Fruit fly (Drosophila melanogaster): ENCODE results near the gene CG31431.

CG31431 gene

DNA sequence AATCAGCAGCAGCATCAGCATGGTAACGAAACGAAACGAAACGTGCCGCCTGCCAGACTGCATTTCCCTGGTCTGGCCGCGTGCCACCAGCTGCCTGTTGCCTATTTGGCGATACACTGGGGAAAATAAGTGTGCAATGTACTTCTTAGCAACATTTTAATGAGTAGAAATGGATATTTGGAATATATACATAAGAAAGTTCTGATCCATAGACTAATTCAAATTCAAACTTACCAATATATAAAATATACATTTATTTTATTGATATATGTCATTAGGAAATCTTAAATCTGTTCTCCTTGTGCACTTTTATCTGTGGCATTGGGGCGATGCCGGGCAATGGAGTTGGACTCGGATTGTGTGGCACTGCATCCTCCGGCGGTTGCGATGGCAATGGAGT lies 23.4 kb downstream of the CG31431 start:
- TF ChIP-seq CG32121 (GFP tag; IDR thresholded peaks at IDR 0.05) (peak; percentile 86), CG15710 (tag; optimal IDR thresholded peaks at IDR 0.05) (peak; percentile 80), Snoo (tag; optimal IDR thresholded peaks at IDR 0.05) (peak; percentile 32), CG34367 (tag; optimal IDR thresholded peaks at IDR 0.05) (peak; percentile 78), CG8159 (tag; optimal IDR thresholded peaks at IDR 0.05) (peak; percentile 85), CG17806 (tag; optimal IDR thresholded peaks at IDR 0.05) (peak; percentile 85), CG14655 (GFP tag; optimal IDR thresholded peaks at IDR 0.05) (peak; percentile 93), fd96Ca (GFP tag; IDR thresholded peaks at IDR 0.05) (peak; percentile 68; the same call in 2 of the 3 replicates), Ets98B (GFP tag; IDR thresholded peaks at IDR 0.05) (peak; percentile 85), Pif1A (GFP tag; optimal IDR thresholded peaks at IDR 0.05) (peak; percentile 81), CG8301 (tag; optimal IDR thresholded peaks at IDR 0.05) (peak; percentile 92), gl (tag; optimal IDR thresholded peaks at IDR 0.05) (peak; percentile 62), CG9948 (tag; optimal IDR thresholded peaks at IDR 0.05) (peak; percentile 87), CG12605 (GFP tag; IDR thresholded peaks at IDR 0.05) (peak; percentile 84), EcR (GFP tag; optimal IDR thresholded peaks at IDR 0.05) (peak; percentile 42), CG10348 (GFP tag; IDR thresholded peaks at IDR 0.05) (0 out of 2 replicates have a peak, but pooled peaks have one; percentile 29), D1 (tag; optimal IDR thresholded peaks at IDR 0.05) (peak; percentile 80), Pif1B (GFP tag; optimal IDR thresholded peaks at IDR 0.05) (peak; percentile 72), CG4496 (GFP tag; IDR thresholded peaks at IDR 0.05) (peak; percentile 90), rn (GFP tag; IDR thresholded peaks at IDR 0.05) (peak; percentile 78), CG13204 (GFP tag; optimal IDR thresholded peaks at IDR 0.05) (peak; percentile 59)

DNA sequence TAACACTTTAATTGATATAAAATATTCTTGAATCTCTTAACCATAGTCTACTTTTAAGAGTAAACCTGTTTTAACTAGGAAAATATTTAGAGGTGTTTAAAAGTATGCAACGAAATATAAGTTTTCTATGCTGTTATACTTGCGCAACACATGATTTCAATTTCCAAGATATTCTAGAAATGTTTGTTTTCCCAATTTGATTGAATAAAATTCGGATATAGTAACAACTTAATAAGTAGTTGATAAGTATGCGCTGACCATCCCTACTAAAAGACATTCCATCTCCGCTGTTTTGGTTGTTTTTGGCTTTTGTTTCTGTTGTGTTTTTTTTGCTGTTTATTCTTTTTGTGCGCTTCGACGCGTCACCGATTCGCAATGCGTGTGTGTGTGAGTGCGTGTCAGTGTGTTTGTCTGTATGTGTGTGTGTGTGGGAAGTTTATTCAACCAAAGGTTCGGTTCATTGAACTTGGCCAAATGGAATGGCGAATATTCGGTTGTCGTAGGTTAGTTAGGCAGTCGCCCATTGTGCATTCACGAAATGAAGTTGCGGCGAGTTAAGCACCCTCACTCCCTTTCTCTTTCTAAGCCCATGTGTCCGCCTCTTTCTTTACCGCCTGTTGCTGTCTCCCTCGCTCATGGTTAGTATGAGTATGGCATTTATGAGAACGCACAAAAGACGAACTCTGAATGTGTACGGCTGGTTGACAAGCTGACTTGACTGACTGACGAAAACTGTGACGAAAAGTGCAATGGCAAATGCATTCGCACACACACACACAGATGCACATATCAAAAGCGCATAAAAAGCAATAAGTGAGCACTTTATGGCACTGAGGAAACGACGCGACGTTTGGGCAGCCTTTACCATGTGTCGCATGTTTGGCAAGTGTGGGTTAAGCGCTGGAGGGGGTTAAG lies 25.7 kb downstream of the CG31431 start:
- TF ChIP-seq CG10348 (GFP tag; IDR thresholded peaks at IDR 0.05) = no peak
- TF ChIP-seq rn (GFP tag; IDR thresholded peaks at IDR 0.05) = no peak
- TF ChIP-seq Pif1A (GFP tag; optimal IDR thresholded peaks at IDR 0.05) = no peak
- TF ChIP-seq EcR (GFP tag; optimal IDR thresholded peaks at IDR 0.05) = peak; percentile 85
- 0 out of 2 replicates have a peak, but pooled peaks have one; percentile 13 for TF ChIP-seq Ets98B (GFP tag; IDR thresholded peaks at IDR 0.05)
- peak; percentile 70 for TF ChIP-seq CG12605 (GFP tag; IDR thresholded peaks at IDR 0.05)
- no peak for TF ChIP-seq CG32121 (GFP tag; IDR thresholded peaks at IDR 0.05)
- TF ChIP-seq Pif1B (GFP tag; optimal IDR thresholded peaks at IDR 0.05) = no peak
- TF ChIP-seq CG15710 (tag; optimal IDR thresholded peaks at IDR 0.05) = peak; percentile 6
- peak; percentile 59 for TF ChIP-seq gl (tag; optimal IDR thresholded peaks at IDR 0.05)
- TF ChIP-seq CG9948 (tag; optimal IDR thresholded peaks at IDR 0.05) = peak; percentile 27
- peak; percentile 56 for TF ChIP-seq CG8159 (tag; optimal IDR thresholded peaks at IDR 0.05)
- TF ChIP-seq CG17806 (tag; optimal IDR thresholded peaks at IDR 0.05) = peak; percentile 43
- no peak for TF ChIP-seq CG13204 (GFP tag; optimal IDR thresholded peaks at IDR 0.05)
- TF ChIP-seq fd96Ca (GFP tag; IDR thresholded peaks at IDR 0.05) = 0 out of 3 replicates have a peak, but pooled peaks have one; percentile 9
- TF ChIP-seq Snoo (tag; optimal IDR thresholded peaks at IDR 0.05) = peak; percentile 3
- TF ChIP-seq CG8301 (tag; optimal IDR thresholded peaks at IDR 0.05) = peak; percentile 22
- TF ChIP-seq CG4496 (GFP tag; IDR thresholded peaks at IDR 0.05) = peak; percentile 41; the same call in 1 of the 3 replicates
- no peak for TF ChIP-seq D1 (tag; optimal IDR thresholded peaks at IDR 0.05)
- TF ChIP-seq CG14655 (GFP tag; optimal IDR thresholded peaks at IDR 0.05) = peak; percentile 72
- peak; percentile 16 for TF ChIP-seq CG34367 (tag; optimal IDR thresholded peaks at IDR 0.05)

DNA sequence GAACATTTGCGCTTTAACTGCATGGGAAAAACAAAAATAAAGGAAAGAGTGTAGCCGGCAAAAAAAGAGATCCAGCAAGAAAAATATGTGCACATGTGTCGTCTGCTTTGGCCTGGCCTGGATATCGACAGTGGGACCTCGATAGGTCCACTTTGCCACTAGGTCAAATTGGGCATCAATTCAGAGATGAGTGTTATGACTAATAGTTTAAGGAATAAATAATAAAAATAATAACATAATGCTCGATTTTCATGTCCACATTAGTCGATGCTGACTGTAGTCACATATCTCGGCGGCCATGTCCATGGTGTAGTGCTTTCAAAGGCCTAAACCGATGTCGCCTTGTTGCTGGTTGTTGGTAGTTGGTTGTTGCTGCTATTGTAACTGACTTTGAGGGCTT lies 27.1 kb downstream of the CG31431 start:
- TF ChIP-seq CG10348 (GFP tag; IDR thresholded peaks at IDR 0.05) = peak; percentile 73
- peak; percentile 96 for TF ChIP-seq CG12605 (GFP tag; IDR thresholded peaks at IDR 0.05)
- peak; percentile 97 for TF ChIP-seq CG14655 (GFP tag; optimal IDR thresholded peaks at IDR 0.05)
- peak; percentile 95 for TF ChIP-seq CG34367 (tag; optimal IDR thresholded peaks at IDR 0.05)
- TF ChIP-seq rn (GFP tag; IDR thresholded peaks at IDR 0.05) = peak; percentile 88
- TF ChIP-seq CG13204 (GFP tag; optimal IDR thresholded peaks at IDR 0.05) = peak; percentile 94
- TF ChIP-seq Snoo (tag; optimal IDR thresholded peaks at IDR 0.05) = peak; percentile 83
- TF ChIP-seq Ets98B (GFP tag; IDR thresholded peaks at IDR 0.05) = peak; percentile 97
- TF ChIP-seq D1 (tag; optimal IDR thresholded peaks at IDR 0.05) = peak; percentile 89
- TF ChIP-seq fd96Ca (GFP tag; IDR thresholded peaks at IDR 0.05) = peak; percentile 97
- peak; percentile 47 for TF ChIP-seq EcR (GFP tag; optimal IDR thresholded peaks at IDR 0.05)
- peak; percentile 96 for TF ChIP-seq CG15710 (tag; optimal IDR thresholded peaks at IDR 0.05)
- peak; percentile 88 for TF ChIP-seq CG32121 (GFP tag; IDR thresholded peaks at IDR 0.05)
- TF ChIP-seq CG8159 (tag; optimal IDR thresholded peaks at IDR 0.05) = peak; percentile 95
- peak; percentile 97 for TF ChIP-seq Pif1A (GFP tag; optimal IDR thresholded peaks at IDR 0.05)
- TF ChIP-seq CG8301 (tag; optimal IDR thresholded peaks at IDR 0.05) = peak; percentile 96
- peak; percentile 97 for TF ChIP-seq CG17806 (tag; optimal IDR thresholded peaks at IDR 0.05)
- TF ChIP-seq CG9948 (tag; optimal IDR thresholded peaks at IDR 0.05) = peak; percentile 96
- TF ChIP-seq Pif1B (GFP tag; optimal IDR thresholded peaks at IDR 0.05) = peak; percentile 96
- peak; percentile 98 for TF ChIP-seq CG4496 (GFP tag; IDR thresholded peaks at IDR 0.05)
- TF ChIP-seq gl (tag; optimal IDR thresholded peaks at IDR 0.05) = peak; percentile 94

DNA sequence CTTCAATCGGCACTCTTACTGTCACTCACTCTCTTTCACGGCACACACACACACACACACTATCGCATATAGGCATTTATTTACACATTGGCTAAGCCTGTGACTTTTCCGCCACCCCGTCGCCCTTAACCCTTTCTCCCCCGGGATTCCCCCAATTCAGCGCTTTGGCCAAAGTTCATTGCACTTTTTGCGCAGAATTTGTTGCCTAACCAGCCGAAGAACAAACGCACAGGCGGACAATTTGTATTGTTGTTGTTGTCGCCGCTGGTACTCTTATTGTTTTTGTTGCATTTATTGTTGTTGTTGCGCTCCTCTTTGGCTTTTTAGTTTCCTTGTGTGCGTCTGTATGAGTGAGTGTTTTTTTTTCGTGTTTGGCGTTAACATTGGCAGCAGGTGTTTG lies 28.3 kb downstream of the CG31431 start:
- TF ChIP-seq CG9948 (tag; optimal IDR thresholded peaks at IDR 0.05) (no peak), EcR (GFP tag; optimal IDR thresholded peaks at IDR 0.05) (peak; percentile 78), CG13204 (GFP tag; optimal IDR thresholded peaks at IDR 0.05) (no peak), D1 (tag; optimal IDR thresholded peaks at IDR 0.05) (no peak), gl (tag; optimal IDR thresholded peaks at IDR 0.05) (no peak)

DNA sequence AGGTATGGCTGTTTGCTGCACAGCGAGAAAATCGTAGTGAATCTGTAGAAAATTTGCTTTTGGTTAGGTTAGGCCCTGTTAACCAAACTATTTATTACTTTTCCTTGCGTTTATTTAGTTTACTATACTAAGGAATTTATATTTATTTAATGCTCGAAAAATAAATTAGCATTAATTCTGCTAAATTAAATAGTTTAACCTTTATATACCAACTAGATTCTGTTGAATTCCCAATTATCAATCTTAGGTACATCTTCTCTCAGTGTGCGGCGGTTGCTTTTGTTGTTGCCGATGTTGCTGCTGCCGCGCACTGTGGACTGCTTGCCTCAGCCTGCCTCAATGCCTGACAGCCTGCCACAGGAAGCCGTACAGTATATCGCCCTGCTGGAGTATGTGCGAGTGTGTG lies 28.7 kb downstream of the CG31431 start:
- peak; percentile 58 for TF ChIP-seq Pif1B (GFP tag; optimal IDR thresholded peaks at IDR 0.05)
- peak; percentile 72 for TF ChIP-seq CG15710 (tag; optimal IDR thresholded peaks at IDR 0.05)
- peak; percentile 33; the same call in 1 of the 2 replicates for TF ChIP-seq Ets98B (GFP tag; IDR thresholded peaks at IDR 0.05)
- peak; percentile 24 for TF ChIP-seq CG34367 (tag; optimal IDR thresholded peaks at IDR 0.05)
- TF ChIP-seq Snoo (tag; optimal IDR thresholded peaks at IDR 0.05) = peak; percentile 51
- TF ChIP-seq CG17806 (tag; optimal IDR thresholded peaks at IDR 0.05) = peak; percentile 84
- TF ChIP-seq EcR (GFP tag; optimal IDR thresholded peaks at IDR 0.05) = no peak
- peak; percentile 42; the same call in 1 of the 2 replicates for TF ChIP-seq CG12605 (GFP tag; IDR thresholded peaks at IDR 0.05)
- TF ChIP-seq rn (GFP tag; IDR thresholded peaks at IDR 0.05) = no peak
- TF ChIP-seq gl (tag; optimal IDR thresholded peaks at IDR 0.05) = peak; percentile 53
- TF ChIP-seq CG13204 (GFP tag; optimal IDR thresholded peaks at IDR 0.05) = peak; percentile 28
- TF ChIP-seq CG14655 (GFP tag; optimal IDR thresholded peaks at IDR 0.05) = peak; percentile 89
- peak; percentile 51 for TF ChIP-seq D1 (tag; optimal IDR thresholded peaks at IDR 0.05)
- peak; percentile 45; the same call in 1 of the 3 replicates for TF ChIP-seq CG4496 (GFP tag; IDR thresholded peaks at IDR 0.05)
- TF ChIP-seq CG8301 (tag; optimal IDR thresholded peaks at IDR 0.05) = peak; percentile 79
- TF ChIP-seq CG8159 (tag; optimal IDR thresholded peaks at IDR 0.05) = peak; percentile 87
- TF ChIP-seq CG32121 (GFP tag; IDR thresholded peaks at IDR 0.05) = no peak
- TF ChIP-seq fd96Ca (GFP tag; IDR thresholded peaks at IDR 0.05) = no peak
- TF ChIP-seq Pif1A (GFP tag; optimal IDR thresholded peaks at IDR 0.05) = peak; percentile 57
- TF ChIP-seq CG9948 (tag; optimal IDR thresholded peaks at IDR 0.05) = peak; percentile 76
- no peak for TF ChIP-seq CG10348 (GFP tag; IDR thresholded peaks at IDR 0.05)
